Worm (Caenorhabditis elegans) whole organism, early embryonic: ENCODE data around the gene aly-3.

ENCODE experiments used
- ama-1 ChIP-seq: fragments of 150-350 bp; optimal IDR thresholded peaks from 2 replicates; lab custom pipeline; 2014
- ets-7 ChIP-seq: sonication (generic microtip); optimal IDR thresholded peaks from 2 replicates; lab custom pipeline; 2016; ENCODE audit warnings: missing genotype, missing genetic modification characterization, missing compliant biosample characterization
- hmg-4 ChIP-seq: fragments of 200-800 bp; sonication (Bioruptor generic); optimal IDR thresholded peaks from 2 replicates; lab custom pipeline; 2018; ENCODE audit warnings: mild to moderate bottlenecking, missing genetic modification characterization, missing compliant biosample characterization
- hnd-1 ChIP-seq: sonication (generic microtip); optimal IDR thresholded peaks from 2 replicates; lab custom pipeline; 2016; ENCODE audit warnings: missing genetic modification characterization, missing compliant biosample characterization

- TF ChIP-seq hmg-4 (GFP tag; lab: Kevin White, UChicago) (no peak), ama-1 (lab: Kevin White, UChicago) (no peak), ets-7 (tag; lab: Kevin White, UChicago) (no peak), hnd-1 (tag; lab: Kevin White, UChicago) (no peak)
Observed at ce11 chrIV:12078907-12079523, 44.1 kb upstream of the aly-3 start, which contains the start of gene lex-1.
